Worm (Caenorhabditis elegans): ENCODE data around the gene F46C3.6.

ce11 chrX:11405908-11406307 is 14.0 kb downstream of the F46C3.6 start, which contains the start of gene slo-2:
- TF ChIP-seq nhr-11 (tag; optimal IDR thresholded peaks at IDR 0.05) (no peak), ceh-19 (GFP tag; optimal IDR thresholded peaks at IDR 0.05) (no peak), lim-6 (tag; optimal IDR thresholded peaks at IDR 0.05) (no peak), ceh-30 (tag; optimal IDR thresholded peaks at IDR 0.05) (no peak), ama-1 (optimal IDR thresholded peaks at IDR 0.05) (no peak), ahr-1 (tag; optimal IDR thresholded peaks at IDR 0.05) (no peak), tbx-7 (tag; optimal IDR thresholded peaks at IDR 0.05) (no peak), odd-2 (tag; optimal IDR thresholded peaks at IDR 0.05) (no peak), ceh-14 (tag; optimal IDR thresholded peaks at IDR 0.05) (no peak), fax-1 (tag; optimal IDR thresholded peaks at IDR 0.05) (no peak)

Data from whole organism, late embryonic.